Worm (Caenorhabditis elegans) whole organism, L2 larva: ENCODE data around the gene clec-20.

Experiments used
- C34F6.9 ChIP-seq: fragments of 150-350 bp; optimal IDR thresholded peaks from 2 replicates; lab custom pipeline; 2014; ENCODE audit warnings: missing biosample characterization, missing genetic modification characterization
- F13H6.1 ChIP-seq: sonication (generic microtip); optimal IDR thresholded peaks from 2 replicates; lab custom pipeline; 2016; ENCODE audit warnings: missing genetic modification characterization, missing compliant biosample characterization
- R02D3.7 ChIP-seq: fragments of 150-350 bp; optimal IDR thresholded peaks from 2 replicates; lab custom pipeline; 2014; ENCODE audit warnings: missing biosample characterization, missing genetic modification characterization
- Y55F3AM.14 ChIP-seq: fragments of 200-800 bp; sonication (Bioruptor generic); optimal IDR thresholded peaks from 2 replicates; lab custom pipeline; 2018; ENCODE audit warnings: mild to moderate bottlenecking, missing genetic modification characterization, missing compliant biosample characterization
- ZK546.5 ChIP-seq: sonication (generic microtip); optimal IDR thresholded peaks from 2 replicates; lab custom pipeline; 2017; ENCODE audit warnings: missing biosample characterization, missing genetic modification characterization
- alr-1 ChIP-seq: fragments of 150-350 bp; optimal IDR thresholded peaks from 2 replicates; lab custom pipeline; 2014; ENCODE audit warnings: missing biosample characterization, missing genetic modification characterization
- aly-2 ChIP-seq: fragments of 150-350 bp; optimal IDR thresholded peaks from 2 replicates; lab custom pipeline; 2014; ENCODE audit warnings: missing biosample characterization, missing genetic modification characterization
- ama-1 ChIP-seq: fragments of 150-350 bp; optimal IDR thresholded peaks from 2 replicates; lab custom pipeline; 2018; ENCODE audit warnings: inconsistent platforms
- blmp-1 ChIP-seq: sonication (generic microtip); optimal IDR thresholded peaks from 2 replicates; lab custom pipeline; 2017; ENCODE audit warnings: missing genetic modification characterization, mild to moderate bottlenecking, missing compliant biosample characterization, antibody characterized with exemption, moderate library complexity; ENCODE audit not compliant: insufficient read depth
- ceh-82 ChIP-seq: fragments of 150-350 bp; optimal IDR thresholded peaks from 2 replicates; lab custom pipeline; 2014; ENCODE audit warnings: missing biosample characterization, missing genetic modification characterization
- crh-2 ChIP-seq: sonication (generic microtip); optimal IDR thresholded peaks from 2 replicates; lab custom pipeline; 2017; ENCODE audit warnings: missing biosample characterization, missing genetic modification characterization
- dmd-4 ChIP-seq: sonication (generic microtip); optimal IDR thresholded peaks from 2 replicates; lab custom pipeline; 2017; ENCODE audit warnings: missing biosample characterization, missing genetic modification characterization
- egl-27 ChIP-seq: sonication (generic microtip); optimal IDR thresholded peaks from 3 replicates; lab custom pipeline; 2017; ENCODE audit warnings: missing biosample characterization, missing genetic modification reagents, missing genetic modification characterization
- elt-3 ChIP-seq: sonication (generic microtip); optimal IDR thresholded peaks from 2 replicates; lab custom pipeline; 2017; ENCODE audit warnings: missing biosample characterization, missing genetic modification characterization
- fos-1 ChIP-seq: fragments of 150-350 bp; optimal IDR thresholded peaks from 2 replicates; lab custom pipeline; 2014; ENCODE audit warnings: missing biosample characterization, missing genetic modification characterization
- gmeb-1 ChIP-seq: fragments of 150-350 bp; optimal IDR thresholded peaks from 2 replicates; lab custom pipeline; 2014; ENCODE audit warnings: missing biosample characterization, missing genetic modification characterization
- lin-11 ChIP-seq: fragments of 150-350 bp; sonication (generic microtip); optimal IDR thresholded peaks from 2 replicates; lab custom pipeline; 2014; ENCODE audit warnings: missing biosample characterization, missing genetic modification characterization, inconsistent platforms, mixed read lengths
- lin-13 ChIP-seq: fragments of 150-350 bp; optimal IDR thresholded peaks from 2 replicates; lab custom pipeline; 2014; ENCODE audit warnings: missing biosample characterization, missing genetic modification reagents, missing genetic modification characterization
- lsy-2 ChIP-seq, 2 experiments: fragments of 150-350 bp in 1 of 2; sonication (generic microtip) in 1 of 2; optimal IDR thresholded peaks; 2 replicates each; lab custom pipeline; 2014 to 2017; ENCODE audit warnings: missing biosample characterization in 2 of 2, missing genetic modification characterization in 2 of 2
- mab-5 ChIP-seq: fragments of 150-350 bp; optimal IDR thresholded peaks from 2 replicates; lab custom pipeline; 2014; ENCODE audit warnings: missing biosample characterization, missing genetic modification characterization
- mbf-1 ChIP-seq: sonication (generic microtip); optimal IDR thresholded peaks from 2 replicates; lab custom pipeline; 2017; ENCODE audit warnings: missing biosample characterization, missing genetic modification characterization
- mdl-1 ChIP-seq, 2 experiments: fragments of 150-350 bp in 1 of 2; sonication (generic microtip) in 1 of 2; optimal IDR thresholded peaks; 2 replicates each; lab custom pipeline; 2017; ENCODE audit warnings: missing biosample characterization in 2 of 2, missing genetic modification characterization in 2 of 2
- nhr-11 ChIP-seq: fragments of 150-350 bp; optimal IDR thresholded peaks from 2 replicates; lab custom pipeline; 2014; ENCODE audit warnings: missing biosample characterization, missing genetic modification characterization
- nhr-129 ChIP-seq: fragments of 150-350 bp; optimal IDR thresholded peaks from 2 replicates; lab custom pipeline; 2014; ENCODE audit warnings: missing biosample characterization, missing genetic modification characterization
- nhr-23 ChIP-seq: fragments of 150-350 bp; optimal IDR thresholded peaks from 2 replicates; lab custom pipeline; 2014; ENCODE audit warnings: missing biosample characterization, missing genetic modification reagents, missing genetic modification characterization
- nhr-237 ChIP-seq: fragments of 150-350 bp; optimal IDR thresholded peaks from 2 replicates; lab custom pipeline; 2014; ENCODE audit warnings: missing biosample characterization, missing genetic modification characterization
- nhr-25 ChIP-seq: fragments of 150-350 bp; sonication (generic microtip); optimal IDR thresholded peaks from 3 replicates; lab custom pipeline; 2014; ENCODE audit warnings: missing biosample characterization, missing genetic modification characterization
- nhr-6 ChIP-seq: fragments of 150-350 bp; optimal IDR thresholded peaks from 2 replicates; lab custom pipeline; 2014; ENCODE audit warnings: missing biosample characterization, missing genetic modification characterization
- peb-1 ChIP-seq: fragments of 150-350 bp; optimal IDR thresholded peaks from 2 replicates; lab custom pipeline; 2014; ENCODE audit warnings: missing biosample characterization, missing genetic modification characterization
- sem-4 ChIP-seq: fragments of 150-350 bp; optimal IDR thresholded peaks from 2 replicates; lab custom pipeline; 2014; ENCODE audit warnings: missing biosample characterization, missing genetic modification reagents, missing genetic modification characterization
- skn-1 ChIP-seq: sonication (generic microtip); optimal IDR thresholded peaks from 2 replicates; lab custom pipeline; 2017; ENCODE audit warnings: missing biosample characterization, missing genetic modification characterization
- sma-3 ChIP-seq: sonication (generic microtip); optimal IDR thresholded peaks from 2 replicates; lab custom pipeline; 2016; ENCODE audit warnings: missing genetic modification reagents, missing genetic modification characterization, missing compliant biosample characterization
- sma-9 ChIP-seq, 2 experiments: fragments of 150-350 bp in 1 of 2; sonication (generic microtip) in 1 of 2; optimal IDR thresholded peaks; 2 replicates each; lab custom pipeline; 2014 to 2016; ENCODE audit warnings: missing genetic modification characterization in 2 of 2, mild to moderate bottlenecking in 1 of 2, missing biosample characterization in 1 of 2, missing compliant biosample characterization in 1 of 2, missing genetic modification reagents in 1 of 2, moderate library complexity in 1 of 2
- snpc-4 ChIP-seq: fragments of 150-350 bp; optimal IDR thresholded peaks from 2 replicates; lab custom pipeline; 2014; ENCODE audit warnings: missing biosample characterization, missing genetic modification characterization
- unc-55 ChIP-seq: fragments of 150-350 bp; sonication (generic microtip); optimal IDR thresholded peaks from 3 replicates; lab custom pipeline; 2014; ENCODE audit warnings: missing biosample characterization, missing genetic modification reagents, missing genetic modification characterization
- zag-1 ChIP-seq: fragments of 150-350 bp; optimal IDR thresholded peaks from 2 replicates; lab custom pipeline; 2014; ENCODE audit warnings: missing biosample characterization, missing genetic modification characterization
- ztf-4 ChIP-seq: fragments of 150-350 bp; optimal IDR thresholded peaks from 2 replicates; lab custom pipeline; 2014; ENCODE audit warnings: missing biosample characterization, missing genetic modification characterization

Gene clec-20

DNA sequence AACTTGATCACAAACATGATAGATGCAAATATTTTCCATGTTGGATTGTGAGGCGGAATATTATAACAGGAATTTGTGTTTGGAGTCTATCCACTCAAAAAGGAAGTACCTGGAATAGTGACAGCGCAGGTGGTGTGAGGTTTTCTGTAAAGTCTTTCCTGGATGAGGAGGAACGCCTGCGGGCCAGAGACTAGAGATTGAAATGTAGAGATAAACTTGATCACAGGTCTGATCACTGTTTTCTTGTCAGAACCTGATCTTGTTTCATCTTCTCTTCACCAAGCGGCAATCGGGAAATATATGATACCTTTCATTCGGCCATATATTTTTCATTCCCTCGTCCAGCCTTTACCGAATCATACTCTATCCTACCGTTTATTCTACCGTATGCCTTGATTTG is 8.7 kb downstream of the clec-20 start, which contains the start of gene T07H3.8:
Gene T07H3.8 (plus strand): TSS at position 301 of the 400 bp plus-strand sequence.
- TF ChIP-seq nhr-129 (tag; lab: Kevin White, UChicago), result no peak
- no peak for TF ChIP-seq alr-1
- no peak for TF ChIP-seq ZK546.5 (tag; lab: Kevin White, UChicago)
- no peak for TF ChIP-seq ztf-4 (tag; lab: Kevin White, UChicago)
- no peak for TF ChIP-seq nhr-237 (tag; lab: Kevin White, UChicago)
- TF ChIP-seq zag-1 (tag; lab: Kevin White, UChicago), result no peak
- no peak for TF ChIP-seq nhr-23
- no peak for TF ChIP-seq sma-9 (GFP tag; optimal IDR thresholded peaks at IDR 0.05; lab: Kevin White, UChicago)
- no peak for TF ChIP-seq sma-9 (tag; optimal IDR thresholded peaks at IDR 0.05; lab: Kevin White, UChicago)

DNA sequence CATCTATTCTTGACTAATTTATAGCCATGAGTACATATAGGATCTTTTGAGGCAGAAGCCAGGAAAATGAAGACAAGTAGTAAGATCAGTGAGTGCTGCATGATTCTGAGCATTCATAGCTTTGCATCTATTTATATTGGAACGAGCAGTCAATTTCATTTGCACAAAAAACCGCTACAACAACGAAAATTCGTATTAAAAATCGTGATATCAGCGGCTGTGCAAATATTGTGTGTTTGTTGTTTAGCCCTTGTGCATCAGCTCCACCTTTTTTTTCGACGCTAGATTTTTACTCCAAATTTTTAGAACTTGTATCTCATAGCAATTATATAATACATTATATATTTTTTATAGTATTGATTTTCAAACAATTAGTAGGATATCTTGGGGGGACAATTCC is 10.9 kb downstream of the clec-20 start, which contains the start of gene clec-21:
Gene clec-21 (minus strand): TSS at position 101 of the 400 bp plus-strand sequence.
- TF ChIP-seq nhr-6 (tag; lab: Kevin White, UChicago) (no peak), ama-1 (lab: Kevin White, UChicago) (no peak), dmd-4 (tag; lab: Kevin White, UChicago) (no peak), lin-13 (GFP tag; lab: Kevin White, UChicago) (no peak), gmeb-1 (tag; lab: Kevin White, UChicago) (no peak), lsy-2 (tag; optimal IDR thresholded peaks at IDR 0.05; lab: Kevin White, UChicago) (no peak), skn-1 (no peak), snpc-4 (tag; lab: Kevin White, UChicago) (no peak), mdl-1 (tag; optimal IDR thresholded peaks at IDR 0.05; lab: Kevin White, UChicago) (no peak), blmp-1 (tag; lab: Kevin White, UChicago) (no peak), mbf-1 (no peak), nhr-11 (tag; lab: Kevin White, UChicago) (no peak), crh-2 (tag; lab: Kevin White, UChicago) (no peak), fos-1 (tag; lab: Kevin White, UChicago) (no peak), lin-11 (tag; lab: Kevin White, UChicago) (no peak), alr-1 (no peak), Y55F3AM.14 (GFP tag; lab: Kevin White, UChicago) (no peak), ceh-82 (no peak), peb-1 (no peak)

DNA sequence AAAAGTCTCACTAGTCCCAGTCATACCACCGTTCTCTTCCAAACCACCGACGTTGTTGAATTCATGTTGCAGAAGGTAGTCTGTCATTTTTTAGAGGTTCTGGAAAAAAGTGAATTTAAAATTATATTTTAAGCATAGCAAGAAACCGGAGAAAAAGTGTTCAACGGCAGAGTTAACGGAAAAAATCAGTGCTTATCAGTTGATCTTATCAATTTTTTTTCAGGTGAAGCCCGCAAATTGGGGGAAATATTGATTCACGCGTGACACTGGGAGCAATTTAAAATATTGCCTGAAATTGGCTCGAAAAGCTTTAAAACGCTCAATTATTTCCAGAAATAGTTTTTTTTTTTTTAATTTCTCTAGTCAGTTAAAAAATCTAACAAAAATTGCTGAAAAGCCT is 15.2 kb downstream of the clec-20 start, which contains the start of gene math-38:
Gene math-38 (minus strand): TSS at position 101 of the 400 bp plus-strand sequence.
- TF ChIP-seq skn-1 (no peak), nhr-25 (tag; lab: Kevin White, UChicago) (no peak), gmeb-1 (tag; lab: Kevin White, UChicago) (no peak), elt-3 (no peak), peb-1 (no peak), nhr-129 (tag; lab: Kevin White, UChicago) (no peak)

DNA sequence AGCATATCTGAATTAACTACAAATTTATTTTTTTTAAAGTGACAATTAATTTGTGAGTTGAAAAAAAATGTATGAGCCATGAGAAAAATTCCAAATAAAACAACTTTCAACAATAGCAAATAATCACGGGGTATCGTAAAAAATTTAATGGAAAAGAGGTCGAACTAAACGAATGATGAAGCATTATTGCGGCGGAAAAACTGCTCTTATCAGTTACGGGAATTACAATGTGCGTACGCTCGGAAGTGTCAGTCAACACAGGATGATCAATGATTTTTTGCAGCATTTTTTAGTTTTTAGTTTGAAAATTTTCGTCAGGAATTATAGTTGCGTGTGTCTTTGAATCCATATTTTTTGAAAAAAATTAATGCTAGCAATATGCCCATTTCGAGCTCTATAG is 18.3 kb downstream of the clec-20 start:
- TF ChIP-seq fos-1 (tag; lab: Kevin White, UChicago) (peak; percentile 82), F13H6.1 (no peak)

DNA sequence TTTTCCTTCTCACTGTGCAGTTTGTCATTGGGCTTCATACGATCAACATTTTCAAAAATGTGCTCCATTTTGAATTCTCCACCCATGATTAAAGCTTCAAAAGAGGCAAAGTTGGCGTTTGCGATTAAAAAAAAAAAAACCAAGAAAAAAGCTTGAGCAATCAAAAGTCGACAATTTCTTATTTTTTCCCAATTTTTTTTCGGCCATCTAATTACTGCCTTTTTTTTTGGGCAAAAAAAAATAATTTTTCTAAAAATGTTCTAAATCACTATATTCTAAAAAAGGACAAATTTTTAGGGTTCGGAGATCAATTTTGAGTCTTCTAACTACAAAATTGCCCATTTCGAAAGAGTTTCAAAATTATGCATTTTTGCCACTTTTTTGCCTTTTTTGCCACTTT is 19.0 kb downstream of the clec-20 start, which contains the start of gene K05F6.10:
Gene K05F6.10 (minus strand): TSS at position 101 of the 400 bp plus-strand sequence.
- TF ChIP-seq peb-1 (no peak), lin-11 (tag; lab: Kevin White, UChicago) (no peak), snpc-4 (tag; lab: Kevin White, UChicago) (no peak), egl-27 (tag; lab: Kevin White, UChicago) (no peak), sma-9 (GFP tag; optimal IDR thresholded peaks at IDR 0.05; lab: Kevin White, UChicago) (no peak), sma-9 (tag; optimal IDR thresholded peaks at IDR 0.05; lab: Kevin White, UChicago) (no peak), mab-5 (no peak), nhr-11 (tag; lab: Kevin White, UChicago) (no peak), dmd-4 (tag; lab: Kevin White, UChicago) (no peak)

DNA sequence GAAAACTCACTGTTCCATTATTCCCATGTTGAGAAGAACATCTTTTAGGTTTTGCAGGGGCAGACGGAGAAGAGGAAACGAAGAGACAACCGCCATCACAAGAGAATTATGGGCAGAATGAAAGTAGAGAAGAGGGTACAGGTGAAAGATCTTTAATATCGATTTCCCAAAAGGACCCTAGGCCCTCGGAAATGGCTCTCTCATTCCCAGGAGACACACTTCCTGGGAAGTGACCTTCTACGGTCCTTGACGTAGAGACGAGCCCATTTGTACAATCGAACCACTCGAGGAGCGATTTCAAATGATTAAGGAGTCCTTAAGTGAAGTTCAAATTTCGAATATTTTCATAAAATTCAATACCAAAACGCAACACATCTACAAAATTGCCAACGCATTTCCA is 24.0 kb downstream of the clec-20 start, which contains the start of gene fbxb-46:
Gene fbxb-46 (minus strand): TSS at position 101 of the 400 bp plus-strand sequence.
- TF ChIP-seq nhr-6 (tag; lab: Kevin White, UChicago), result no peak
- no peak for TF ChIP-seq ztf-4 (tag; lab: Kevin White, UChicago)
- no peak for TF ChIP-seq sma-9 (GFP tag; optimal IDR thresholded peaks at IDR 0.05; lab: Kevin White, UChicago)
- no peak for TF ChIP-seq sma-9 (tag; optimal IDR thresholded peaks at IDR 0.05; lab: Kevin White, UChicago)
- TF ChIP-seq unc-55 (GFP tag; lab: Kevin White, UChicago), result no peak
- TF ChIP-seq sma-3 (GFP tag; lab: Kevin White, UChicago), result no peak
- no peak for TF ChIP-seq lsy-2 (tag; optimal IDR thresholded peaks at IDR 0.05; lab: Kevin White, UChicago)
- TF ChIP-seq alr-1, result no peak
- no peak for TF ChIP-seq C34F6.9
- TF ChIP-seq nhr-237 (tag; lab: Kevin White, UChicago), result no peak
- TF ChIP-seq nhr-23, result no peak
- no peak for TF ChIP-seq sem-4
- TF ChIP-seq R02D3.7 (tag; lab: Kevin White, UChicago), result no peak
- no peak for TF ChIP-seq peb-1
- no peak for TF ChIP-seq aly-2 (tag; lab: Kevin White, UChicago)
- TF ChIP-seq, all 48 proteins: peak for 0
